Fruit fly (Drosophila melanogaster): Measurements from ENCODE around the gene Klp31E.

Klp31E gene

dm6 chr2L:10426534-10427048 is 12.8 kb downstream of the Klp31E start, which contains the start of the genes SmB and KdelR (continued):
- TF ChIP-seq Poxn (GFP tag; IDR thresholded peaks at IDR 0.05) (no peak), E2f1 (GFP tag; IDR thresholded peaks at IDR 0.05) (no peak), tll (GFP tag; optimal IDR thresholded peaks at IDR 0.05) (no peak), eve (GFP tag; optimal IDR thresholded peaks at IDR 0.05) (no peak), CG32532 (GFP tag; IDR thresholded peaks at IDR 0.05) (no peak), Adf1 (GFP tag; IDR thresholded peaks at IDR 0.05) (peak; percentile 18; the same call in 1 of the 2 replicates), tx (GFP tag; optimal IDR thresholded peaks at IDR 0.05) (no peak), CG14667 (GFP tag; IDR thresholded peaks at IDR 0.05) (no peak), chif (GFP tag; optimal IDR thresholded peaks at IDR 0.05) (no peak), CG17568 (GFP tag; optimal IDR thresholded peaks at IDR 0.05) (no peak), CG11695 (GFP tag; IDR thresholded peaks at IDR 0.05) (no peak), Dref (GFP tag; IDR thresholded peaks at IDR 0.05) (peak; percentile 80), Oaz (GFP tag; IDR thresholded peaks at IDR 0.05) (no peak), CG17361 (GFP tag; IDR thresholded peaks at IDR 0.05) (peak; percentile 60; the same call in 2 of the 3 replicates), crol (GFP tag; IDR thresholded peaks at IDR 0.05) (no peak), Trl (optimal IDR thresholded peaks at IDR 0.05) (no peak), Trl (GFP tag; optimal IDR thresholded peaks at IDR 0.05) (peak; percentile 24), slbo (GFP tag; IDR thresholded peaks at IDR 0.05) (peak; percentile 26; the same call in 1 of the 2 replicates), lov (optimal IDR thresholded peaks at IDR 0.05) (no peak), lov (GFP tag; IDR thresholded peaks at IDR 0.05) (no peak), zen2 (GFP tag; IDR thresholded peaks at IDR 0.05; ENCODE audit: partially characterized antibody) (peak; percentile 66), Hsf (GFP tag; optimal IDR thresholded peaks at IDR 0.05) (peak; percentile 17), seq (GFP tag; IDR thresholded peaks at IDR 0.05) (no peak), CG13296 (GFP tag; optimal IDR thresholded peaks at IDR 0.05) (peak; percentile 17), CG4424 (GFP tag; optimal IDR thresholded peaks at IDR 0.05) (peak; percentile 37), slou (GFP tag; optimal IDR thresholded peaks at IDR 0.05) (no peak), CG11723 (GFP tag; optimal IDR thresholded peaks at IDR 0.05) (no peak), inv (GFP tag; IDR thresholded peaks at IDR 0.05; ENCODE audit: partially characterized antibody) (peak; percentile 65; the same call in 1 of the 2 replicates), CG10147 (GFP tag; optimal IDR thresholded peaks at IDR 0.05) (no peak), Eip74EF (GFP tag; optimal IDR thresholded peaks at IDR 0.05) (no peak), hbn (GFP tag; IDR thresholded peaks at IDR 0.05; ENCODE audit: partially characterized antibody) (peak; percentile 71), ATbp (GFP tag; optimal IDR thresholded peaks at IDR 0.05) (no peak), CG32767 (GFP tag; IDR thresholded peaks at IDR 0.05) (no peak), Doc3 (GFP tag; IDR thresholded peaks at IDR 0.05; ENCODE audit: partially characterized antibody) (peak; percentile 57; the same call in 1 of the 3 replicates), nerfin-1 (tag; optimal IDR thresholded peaks at IDR 0.05) (peak; percentile 40), CG30403 (GFP tag; optimal IDR thresholded peaks at IDR 0.05) (peak; percentile 44), jing (GFP tag; optimal IDR thresholded peaks at IDR 0.05) (no peak), CG6272 (GFP tag; IDR thresholded peaks at IDR 0.05) (0 out of 2 replicates have a peak, but pooled peaks have one; percentile 30), CG14860 (GFP tag; IDR thresholded peaks at IDR 0.05; ENCODE audit: partially characterized antibody) (peak; percentile 90), Spps (tag; optimal IDR thresholded peaks at IDR 0.05) (no peak), CG17359 (tag; optimal IDR thresholded peaks at IDR 0.05) (no peak), CG5180 (GFP tag; optimal IDR thresholded peaks at IDR 0.05) (no peak), her (GFP tag; optimal IDR thresholded peaks at IDR 0.05) (no peak), Lhr (GFP tag; optimal IDR thresholded peaks at IDR 0.05) (peak; percentile 56), wor (GFP tag; IDR thresholded peaks at IDR 0.05) (no peak), CG15514 (GFP tag; optimal IDR thresholded peaks at IDR 0.05) (peak; percentile 66), HLH4C (GFP tag; IDR thresholded peaks at IDR 0.05; ENCODE audit: partially characterized antibody) (peak; percentile 96), ab (GFP tag; optimal IDR thresholded peaks at IDR 0.05) (no peak), Vsx1 (GFP tag; optimal IDR thresholded peaks at IDR 0.05) (peak; percentile 69), twi (tag; optimal IDR thresholded peaks at IDR 0.05) (peak; percentile 17)

Data from whole organism, embryonic.